Worm (Caenorhabditis elegans) whole organism, mixed stage, embryonic: ENCODE measurements around the gene F59A7.11.

Experiments
- M03D4.4 ChIP-seq: sonication (generic microtip); optimal IDR thresholded peaks from 2 replicates; lab custom pipeline; 2017; ENCODE audit warnings: mild to moderate bottlenecking, missing genetic modification characterization, missing compliant biosample characterization
- bed-3 ChIP-seq: fragments of 200-800 bp; sonication (Bioruptor generic); optimal IDR thresholded peaks from 3 replicates; lab custom pipeline; 2018; ENCODE audit warnings: mild to moderate bottlenecking, missing genetic modification characterization, moderate library complexity, missing compliant biosample characterization
- blmp-1 ChIP-seq: fragments of 150-350 bp; optimal IDR thresholded peaks from 2 replicates; lab custom pipeline; 2014; ENCODE audit warnings: missing biosample characterization, missing genetic modification characterization
- ceh-39 ChIP-seq: fragments of 150-350 bp; optimal IDR thresholded peaks from 2 replicates; lab custom pipeline; 2014; ENCODE audit warnings: missing biosample characterization, missing genetic modification characterization
- ceh-43 ChIP-seq: fragments of 200-800 bp; sonication (Bioruptor generic); optimal IDR thresholded peaks from 2 replicates; lab custom pipeline; 2018; ENCODE audit warnings: mild to moderate bottlenecking, missing genetic modification characterization, moderate library complexity, missing compliant biosample characterization
- ceh-83 ChIP-seq: fragments of 200-800 bp; sonication (Bioruptor generic); optimal IDR thresholded peaks from 2 replicates; lab custom pipeline; 2018; ENCODE audit warnings: mild to moderate bottlenecking, missing genetic modification characterization, missing compliant biosample characterization
- ces-1 ChIP-seq: fragments of 150-350 bp; optimal IDR thresholded peaks from 2 replicates; lab custom pipeline; 2014; ENCODE audit warnings: missing biosample characterization, missing genetic modification reagents, missing genetic modification characterization
- cnd-1 ChIP-seq: fragments of 200-800 bp; sonication (Bioruptor generic); optimal IDR thresholded peaks from 2 replicates; lab custom pipeline; 2018; ENCODE audit warnings: mild to moderate bottlenecking, missing genetic modification characterization, missing compliant biosample characterization
- elt-1 ChIP-seq: sonication (generic microtip); optimal IDR thresholded peaks from 2 replicates; lab custom pipeline; 2017; ENCODE audit warnings: missing genetic modification characterization, mild to moderate bottlenecking, missing compliant biosample characterization, antibody characterized with exemption, moderate library complexity, borderline replicate concordance; ENCODE audit not compliant: insufficient read depth
- elt-3 ChIP-seq: fragments of 150-350 bp; optimal IDR thresholded peaks from 2 replicates; lab custom pipeline; 2014; ENCODE audit warnings: missing biosample characterization, missing genetic modification characterization
- flh-1 ChIP-seq: fragments of 200-800 bp; sonication (Bioruptor generic); optimal IDR thresholded peaks from 2 replicates; lab custom pipeline; 2018; ENCODE audit warnings: mild to moderate bottlenecking, missing genetic modification characterization, moderate library complexity, missing compliant biosample characterization
- ham-2 ChIP-seq: fragments of 200-800 bp; sonication (Bioruptor generic); optimal IDR thresholded peaks from 2 replicates; lab custom pipeline; 2018; ENCODE audit warnings: mild to moderate bottlenecking, missing genetic modification characterization, missing compliant biosample characterization
- hlh-1 ChIP-seq: fragments of 150-350 bp; optimal IDR thresholded peaks from 2 replicates; lab custom pipeline; 2014; ENCODE audit warnings: missing biosample characterization, missing genetic modification reagents, missing genetic modification characterization
- lin-13 ChIP-seq: fragments of 150-350 bp; optimal IDR thresholded peaks from 2 replicates; lab custom pipeline; 2014; ENCODE audit warnings: missing biosample characterization, missing genetic modification characterization
- lin-32 ChIP-seq: fragments of 200-800 bp; sonication (Bioruptor generic); optimal IDR thresholded peaks from 2 replicates; lab custom pipeline; 2018; ENCODE audit warnings: mild to moderate bottlenecking, missing genetic modification characterization, missing compliant biosample characterization
- lsy-2 ChIP-seq: fragments of 150-350 bp; optimal IDR thresholded peaks from 2 replicates; lab custom pipeline; 2014; ENCODE audit warnings: missing biosample characterization, missing genetic modification characterization
- mab-5 ChIP-seq: fragments of 150-350 bp; optimal IDR thresholded peaks from 2 replicates; lab custom pipeline; 2014; ENCODE audit warnings: missing biosample characterization, missing genetic modification characterization
- mep-1 ChIP-seq: fragments of 150-350 bp; optimal IDR thresholded peaks from 2 replicates; lab custom pipeline; 2017; ENCODE audit warnings: missing biosample characterization, missing genetic modification reagents, missing genetic modification characterization, inconsistent platforms
- nhr-2 ChIP-seq: fragments of 150-350 bp; optimal IDR thresholded peaks from 2 replicates; lab custom pipeline; 2014; ENCODE audit warnings: missing biosample characterization, missing genetic modification characterization
- nhr-237 ChIP-seq: fragments of 150-350 bp; optimal IDR thresholded peaks from 2 replicates; lab custom pipeline; 2014; ENCODE audit warnings: missing biosample characterization, missing genetic modification characterization
- nhr-76 ChIP-seq: sonication (generic microtip); optimal IDR thresholded peaks from 2 replicates; lab custom pipeline; 2017; ENCODE audit warnings: missing biosample characterization, missing genetic modification characterization
- sem-2 ChIP-seq: fragments of 200-800 bp; sonication (Bioruptor generic); optimal IDR thresholded peaks from 2 replicates; lab custom pipeline; 2018; ENCODE audit warnings: mild to moderate bottlenecking, missing genetic modification characterization, missing compliant biosample characterization
- sptf-1 ChIP-seq: sonication (generic microtip); optimal IDR thresholded peaks from 2 replicates; lab custom pipeline; 2017; ENCODE audit warnings: mild to moderate bottlenecking, missing genetic modification characterization, moderate library complexity, missing compliant biosample characterization
- tbx-8 ChIP-seq: fragments of 200-800 bp; sonication (Bioruptor generic); optimal IDR thresholded peaks from 2 replicates; lab custom pipeline; 2018; ENCODE audit warnings: mild to moderate bottlenecking, missing genetic modification characterization, moderate library complexity, missing compliant biosample characterization
- unc-120 ChIP-seq: sonication (generic microtip); optimal IDR thresholded peaks from 2 replicates; lab custom pipeline; 2017; ENCODE audit warnings: missing genetic modification characterization, missing compliant biosample characterization; ENCODE audit not compliant: poor library complexity, severe bottlenecking
- unc-39 ChIP-seq: fragments of 150-350 bp; optimal IDR thresholded peaks from 2 replicates; lab custom pipeline; 2014; ENCODE audit warnings: missing biosample characterization, missing genetic modification characterization
- unc-62 ChIP-seq: fragments of 150-350 bp; optimal IDR thresholded peaks from 2 replicates; lab custom pipeline; 2014; ENCODE audit warnings: missing biosample characterization, missing genetic modification reagents, missing genetic modification characterization
- zip-8 ChIP-seq: fragments of 150-350 bp; optimal IDR thresholded peaks from 2 replicates; lab custom pipeline; 2014; ENCODE audit warnings: missing biosample characterization, missing genetic modification characterization
- ztf-11 ChIP-seq: fragments of 150-350 bp; optimal IDR thresholded peaks from 2 replicates; lab custom pipeline; 2014; ENCODE audit warnings: missing biosample characterization, missing genetic modification characterization

F59A7.11 gene

ce11 chrV:1978968-1979367 lies 34.8 kb downstream of the F59A7.11 start, which contains the start of gene T08B1.4:
T08B1.4 (plus strand) TSS chrV:1979268.
- TF ChIP-seq nhr-76 (tag; lab: Kevin White, UChicago) (no peak), ham-2 (GFP tag; lab: Kevin White, UChicago) (no peak), bed-3 (no peak), unc-120 (tag; lab: Kevin White, UChicago) (no peak)

ce11 chrV:1975049-1975448 lies 38.7 kb downstream of the F59A7.11 start, which contains the start of gene fbxa-201:
fbxa-201 (plus strand) TSS chrV:1975349.
- no peak for TF ChIP-seq M03D4.4
- no peak for TF ChIP-seq sptf-1 (tag; lab: Kevin White, UChicago)
- TF ChIP-seq nhr-2 (tag; lab: Kevin White, UChicago) = no peak
- no peak for TF ChIP-seq mab-5
- TF ChIP-seq sem-2 (GFP tag; lab: Kevin White, UChicago) = no peak
- no peak for TF ChIP-seq unc-120 (tag; lab: Kevin White, UChicago)

- TF ChIP-seq lsy-2 (tag; lab: Kevin White, UChicago) (no peak), ceh-83 (GFP tag; lab: Kevin White, UChicago) (no peak), blmp-1 (tag; lab: Kevin White, UChicago) (no peak), hlh-1 (no peak)
These were observed 44.0 kb downstream of the F59A7.11 start for ce11 chrV:1969690-1970089.

ce11 chrV:1969228-1969627 lies 44.5 kb downstream of the F59A7.11 start, which contains the start of gene acs-3:
acs-3 (plus strand) TSS chrV:1969528.
- TF ChIP-seq hlh-1 (no peak), nhr-76 (tag; lab: Kevin White, UChicago) (no peak), unc-120 (tag; lab: Kevin White, UChicago) (no peak), unc-39 (tag; lab: Kevin White, UChicago) (no peak), ztf-11 (tag; lab: Kevin White, UChicago) (no peak), flh-1 (GFP tag; lab: Kevin White, UChicago) (no peak), nhr-237 (no peak), tbx-8 (GFP tag; lab: Kevin White, UChicago) (no peak), ceh-43 (GFP tag; lab: Kevin White, UChicago) (no peak), lin-32 (no peak), unc-62 (GFP tag; lab: Kevin White, UChicago) (no peak), M03D4.4 (no peak), ces-1 (GFP tag; lab: Kevin White, UChicago) (no peak), mep-1 (tag; lab: Kevin White, UChicago) (no peak), sptf-1 (tag; lab: Kevin White, UChicago) (no peak), ceh-83 (GFP tag; lab: Kevin White, UChicago) (no peak)

- TF ChIP-seq nhr-237 (no peak), tbx-8 (GFP tag; lab: Kevin White, UChicago) (no peak), unc-62 (GFP tag; lab: Kevin White, UChicago) (no peak), nhr-2 (tag; lab: Kevin White, UChicago) (no peak), ceh-39 (tag; lab: Kevin White, UChicago) (no peak), elt-3 (no peak), lin-13 (tag; lab: Kevin White, UChicago) (no peak), mab-5 (no peak), elt-1 (no peak), hlh-1 (no peak)
These were observed 44.9 kb downstream of the F59A7.11 start for ce11 chrV:1968809-1969208.

DNA sequence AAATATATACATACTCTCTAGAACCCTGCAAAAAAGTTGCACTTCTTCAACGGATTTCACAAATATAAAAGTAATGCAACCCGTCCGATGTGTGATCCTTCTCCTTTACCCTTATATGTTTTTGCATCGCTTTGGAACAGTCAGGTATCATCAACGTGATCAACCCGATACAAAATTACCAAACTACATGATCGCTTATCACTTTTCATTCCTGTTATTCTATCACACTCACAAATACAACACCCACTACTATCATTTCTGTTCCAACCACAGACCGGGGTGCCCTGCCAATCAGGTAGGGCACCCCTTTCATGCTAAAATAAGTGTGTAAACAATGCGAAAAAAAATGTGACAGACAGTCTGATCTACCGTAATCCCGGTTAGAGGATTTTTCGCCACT lies 46.8 kb downstream of the F59A7.11 start:
- TF ChIP-seq blmp-1 (tag; lab: Kevin White, UChicago) (no peak), cnd-1 (no peak), zip-8 (tag; lab: Kevin White, UChicago) (no peak), hlh-1 (no peak), mep-1 (tag; lab: Kevin White, UChicago) (no peak), nhr-76 (tag; lab: Kevin White, UChicago) (no peak), ztf-11 (tag; lab: Kevin White, UChicago) (no peak), sem-2 (GFP tag; lab: Kevin White, UChicago) (no peak), ces-1 (GFP tag; lab: Kevin White, UChicago) (no peak), flh-1 (GFP tag; lab: Kevin White, UChicago) (no peak), lin-32 (no peak)
